Worm (Caenorhabditis elegans): ENCODE measurements around the gene kvs-3.

Gene kvs-3

ce11 chrV:9333316-9334048, 15.4 kb downstream of the kvs-3 start, which contains the start of gene acl-14 (continued):
- TF ChIP-seq irx-1 (tag; optimal IDR thresholded peaks at IDR 0.05) (no peak), lin-39 (tag; optimal IDR thresholded peaks at IDR 0.05) (no peak), hpl-2 (GFP tag; optimal IDR thresholded peaks at IDR 0.05) (no peak), C16A3.4 (tag; optimal IDR thresholded peaks at IDR 0.05) (no peak), nhr-85 (tag) (peak; percentile 89), ceh-90 (tag; optimal IDR thresholded peaks at IDR 0.05) (no peak), pax-3 (tag; optimal IDR thresholded peaks at IDR 0.05) (peak; percentile 4), unc-130 (tag; optimal IDR thresholded peaks at IDR 0.05) (no peak), elt-3 (tag; optimal IDR thresholded peaks at IDR 0.05) (peak in 2 of 6 experiments; percentile 26 to 84), hlh-4 (tag; optimal IDR thresholded peaks at IDR 0.05) (no peak), rnt-1 (tag; optimal IDR thresholded peaks at IDR 0.05) (no peak), ces-1 (GFP tag; optimal IDR thresholded peaks at IDR 0.05) (no peak), lsy-2 (tag; optimal IDR thresholded peaks at IDR 0.05) (no peak), blmp-1 (tag; optimal IDR thresholded peaks at IDR 0.05) (peak; percentile 55), skn-1 (tag; optimal IDR thresholded peaks at IDR 0.05) (peak; percentile 23), ztf-11 (tag; optimal IDR thresholded peaks at IDR 0.05) (no peak), nhr-90 (tag; optimal IDR thresholded peaks at IDR 0.05; ENCODE audit: poor library complexity) (no peak), nhr-76 (tag; optimal IDR thresholded peaks at IDR 0.05) (no peak), elt-2 (tag; optimal IDR thresholded peaks at IDR 0.05) (peak; percentile 19), lin-15B (tag; optimal IDR thresholded peaks at IDR 0.05) (no peak), snpc-4 (tag; optimal IDR thresholded peaks at IDR 0.05) (no peak), nhr-71 (tag; optimal IDR thresholded peaks at IDR 0.05) (peak; percentile 21), tbx-2 (tag; optimal IDR thresholded peaks at IDR 0.05) (no peak), hlh-17 (GFP tag; optimal IDR thresholded peaks at IDR 0.05; ENCODE audit: borderline replicate concordance) (no peak), F16B12.6 (tag; optimal IDR thresholded peaks at IDR 0.05) (no peak), fkh-4 (tag; optimal IDR thresholded peaks at IDR 0.05; ENCODE audit: borderline replicate concordance) (no peak), mep-1 (tag; optimal IDR thresholded peaks at IDR 0.05) (no peak), aly-2 (tag; optimal IDR thresholded peaks at IDR 0.05) (no peak), dsc-1 (tag; optimal IDR thresholded peaks at IDR 0.05) (no peak), efl-1 (optimal IDR thresholded peaks at IDR 0.05) (no peak), efl-1 (GFP tag; optimal IDR thresholded peaks at IDR 0.05 in 1 of 2) (peak in 1 of 2 experiments; percentile 45), lin-35 (GFP tag; optimal IDR thresholded peaks at IDR 0.05) (peak in 1 of 2 experiments; percentile 32), efl-3 (GFP tag; optimal IDR thresholded peaks at IDR 0.05) (no peak), isw-1 (GFP tag; IDR thresholded peaks at IDR 0.05) (no peak)

ce11 chrV:9334216-9334615, 16.1 kb downstream of the kvs-3 start, which contains the start of gene ucp-4:
ucp-4 (plus strand) TSS chrV:9334298.
- TF ChIP-seq lsy-2 (tag; optimal IDR thresholded peaks at IDR 0.05) (peak in 1 of 2 experiments; percentile 9), swsn-7 (tag; optimal IDR thresholded peaks at IDR 0.05) (no peak), lin-14 (GFP tag; optimal IDR thresholded peaks at IDR 0.05) (peak; percentile 23), nhr-47 (tag; optimal IDR thresholded peaks at IDR 0.05) (no peak), blmp-1 (tag; optimal IDR thresholded peaks at IDR 0.05) (peak; percentile 44), ceh-90 (tag; optimal IDR thresholded peaks at IDR 0.05) (no peak), unc-86 (tag; optimal IDR thresholded peaks at IDR 0.05) (no peak), elt-3 (tag; optimal IDR thresholded peaks at IDR 0.05) (no peak), dpl-1 (GFP tag; optimal IDR thresholded peaks at IDR 0.05) (peak in 1 of 3 experiments; percentile 24), nhr-11 (tag; optimal IDR thresholded peaks at IDR 0.05) (no peak), nhr-85 (tag) (peak; percentile 11), unc-98 (GFP tag; IDR thresholded peaks at IDR 0.05) (no peak)

Measured in whole organism, L1 larva.